Worm (Caenorhabditis elegans) whole organism, L1 larva: ENCODE results near the gene slc-28.2.

Source experiments
- aly-2 ChIP-seq: fragments of 150-350 bp; optimal IDR thresholded peaks from 2 replicates; lab custom pipeline; 2014; ENCODE audit warnings: missing biosample characterization, missing genetic modification characterization
- blmp-1 ChIP-seq: fragments of 150-350 bp; optimal IDR thresholded peaks from 2 replicates; lab custom pipeline; 2014; ENCODE audit warnings: missing biosample characterization, missing genetic modification characterization
- egl-27 ChIP-seq, 2 experiments: fragments of 150-350 bp in 1 of 2; sonication (generic microtip); optimal IDR thresholded peaks; 3 replicates each; lab custom pipeline; 2017 to 2018; ENCODE audit warnings: missing biosample characterization in 2 of 2, missing genetic modification characterization in 2 of 2, missing genetic modification reagents in 2 of 2
- fkh-10 ChIP-seq: sonication (generic microtip); optimal IDR thresholded peaks from 2 replicates; lab custom pipeline; 2017; ENCODE audit warnings: missing biosample characterization, missing genetic modification reagents, missing genetic modification characterization
- fkh-4 ChIP-seq: sonication (generic microtip); optimal IDR thresholded peaks from 2 replicates; lab custom pipeline; 2016; ENCODE audit warnings: missing compliant biosample characterization, missing genetic modification characterization, borderline replicate concordance
- hlh-17 ChIP-seq: fragments of 200-800 bp; sonication (Bioruptor generic); optimal IDR thresholded peaks from 2 replicates; lab custom pipeline; 2018; ENCODE audit warnings: missing genetic modification characterization, mild to moderate bottlenecking, missing compliant biosample characterization, moderate library complexity, borderline replicate concordance
- vab-15 ChIP-seq: sonication (generic microtip); optimal IDR thresholded peaks from 2 replicates; lab custom pipeline; 2017; ENCODE audit warnings: missing genotype, mild to moderate bottlenecking, missing genetic modification characterization, missing compliant biosample characterization

- TF ChIP-seq vab-15 (tag; lab: Kevin White, UChicago), result no peak
- no peak for TF ChIP-seq egl-27 (tag; optimal IDR thresholded peaks at IDR 0.05; lab: Kevin White, UChicago)
- no peak for TF ChIP-seq fkh-4
- no peak for TF ChIP-seq fkh-10 (GFP tag; lab: Kevin White, UChicago)
- TF ChIP-seq hlh-17 (GFP tag; lab: Kevin White, UChicago), result no peak
- TF ChIP-seq aly-2 (tag; lab: Kevin White, UChicago), result no peak
- no peak for TF ChIP-seq blmp-1
Measured at ce11 chrV:3455135-3455747, 4.8 kb upstream of the slc-28.2 start.
